Fruit fly (Drosophila melanogaster) Kc167 (cell line): Measurements from ENCODE around the gene Sox21b.

Source experiments
- Myc ChIP-seq: fragments of >200 bp; optimal IDR thresholded peaks from 2 replicates; lab custom pipeline; 2017; ENCODE audit warnings: missing external identifiers
- insv ChIP-seq: fragments of >200 bp; optimal IDR thresholded peaks from 3 replicates; lab custom pipeline; 2018; ENCODE audit warnings: missing external identifiers
- psq ChIP-seq: fragments of >200 bp; optimal IDR thresholded peaks from 2 replicates; lab custom pipeline; 2017; ENCODE audit warnings: missing external identifiers

dm6 chr3L:14135496-14135895 is 4.4 kb upstream of the Sox21b start:
- TF ChIP-seq Myc: no peak
- no peak for TF ChIP-seq psq (lab: Kevin White, UChicago)
- TF ChIP-seq insv (lab: Kevin White, UChicago): no peak
